Worm (Caenorhabditis elegans) whole organism, L4 larva: ENCODE data around the gene Y61A9LA.4.
"Not testable (repeated sequence)": the region's sequence is repeated elsewhere in the genome, so short reads cannot be mapped to it uniquely, and the experiment has no call there.

ENCODE experiments used
- F10B5.3 ChIP-seq: sonication (generic microtip); optimal IDR thresholded peaks from 2 replicates; lab custom pipeline; 2016; ENCODE audit warnings: mild to moderate bottlenecking, missing genetic modification characterization, missing compliant biosample characterization
- F26F4.8 ChIP-seq: fragments of 200-800 bp; sonication (Bioruptor generic); conservative IDR thresholded peaks from 2 replicates; pipeline ENCODE4 v1.3.6; 2022; ENCODE audit warnings: missing genetic modification characterization, missing compliant biosample characterization
- F44E2.7 ChIP-seq: fragments of 200-800 bp; sonication (Bioruptor generic); IDR thresholded peaks from 2 replicates; pipeline ENCODE4 v2.1.2; 2022; ENCODE audit warnings: missing genetic modification characterization, missing compliant biosample characterization
- F49E8.2 ChIP-seq: sonication (generic microtip); optimal IDR thresholded peaks from 2 replicates; lab custom pipeline; 2016; ENCODE audit warnings: missing compliant biosample characterization, mild to moderate bottlenecking, missing genetic modification characterization, borderline replicate concordance
- Y5F2A.4 ChIP-seq: fragments of 200-800 bp; sonication (Bioruptor generic); optimal IDR thresholded peaks from 2 replicates; lab custom pipeline; 2018; ENCODE audit warnings: mild to moderate bottlenecking, missing genetic modification characterization, missing compliant biosample characterization
- Y75B8A.6 ChIP-seq: fragments of 200-800 bp; sonication (Bioruptor generic); IDR thresholded peaks from 2 replicates; pipeline ENCODE4 v1.3.6; 2022; ENCODE audit warnings: missing genetic modification reagents, missing genetic modification characterization, missing compliant biosample characterization
- aha-1 ChIP-seq: fragments of 150-350 bp; peaks from one replicate; lab custom pipeline; 2014; ENCODE audit warnings: missing biosample characterization, missing genetic modification characterization
- arid-1 ChIP-seq: fragments of 200-800 bp; sonication (Bioruptor generic); conservative IDR thresholded peaks from 2 replicates; pipeline ENCODE4 v1.3.6; 2022; ENCODE audit warnings: missing genetic modification reagents, missing genetic modification characterization, missing compliant biosample characterization
- attf-4 ChIP-seq: sonication (generic microtip); optimal IDR thresholded peaks from 3 replicates; lab custom pipeline; 2017; ENCODE audit warnings: missing biosample characterization, missing genetic modification characterization
- ceh-20 ChIP-seq: fragments of 200-800 bp; sonication (Bioruptor generic); IDR thresholded peaks from 2 replicates; pipeline ENCODE4 v1.3.6; 2022; ENCODE audit warnings: missing genetic modification reagents, missing genetic modification characterization, missing compliant biosample characterization
- ceh-28 ChIP-seq: fragments of 150-350 bp; optimal IDR thresholded peaks from 2 replicates; lab custom pipeline; 2014; ENCODE audit warnings: missing biosample characterization, missing genetic modification reagents, missing genetic modification characterization
- ceh-62 ChIP-seq: sonication (generic microtip); optimal IDR thresholded peaks from 2 replicates; lab custom pipeline; 2017; ENCODE audit warnings: missing biosample characterization, missing genetic modification characterization
- ces-1 ChIP-seq: fragments of 150-350 bp; sonication (generic microtip); optimal IDR thresholded peaks from 4 replicates; lab custom pipeline; 2014; ENCODE audit warnings: missing biosample characterization, missing genetic modification reagents, missing genetic modification characterization
- daf-19 ChIP-seq: fragments of 200-800 bp; sonication (Bioruptor generic); conservative IDR thresholded peaks from 2 replicates; pipeline ENCODE4 v1.3.6; 2022; ENCODE audit warnings: missing genetic modification characterization, missing compliant biosample characterization
- dmd-6 ChIP-seq: fragments of 200-800 bp; sonication (Bioruptor generic); IDR thresholded peaks from 2 replicates; pipeline ENCODE4 v1.3.6; 2022; ENCODE audit warnings: missing genetic modification reagents, missing genetic modification characterization, missing compliant biosample characterization
- fkh-10 ChIP-seq: fragments of 150-350 bp; optimal IDR thresholded peaks from 2 replicates; lab custom pipeline; 2014; ENCODE audit warnings: missing biosample characterization, missing genetic modification reagents, missing genetic modification characterization
- hlh-11 ChIP-seq: fragments of 200-800 bp; sonication (Bioruptor generic); optimal IDR thresholded peaks from 2 replicates; lab custom pipeline; 2018; ENCODE audit warnings: mild to moderate bottlenecking, missing genetic modification characterization, missing compliant biosample characterization
- jun-1 ChIP-seq: fragments of 150-350 bp; optimal IDR thresholded peaks from 2 replicates; lab custom pipeline; 2014; ENCODE audit warnings: missing biosample characterization, missing genetic modification reagents, missing genetic modification characterization
- lin-13 ChIP-seq: fragments of 150-350 bp; optimal IDR thresholded peaks from 2 replicates; lab custom pipeline; 2014; ENCODE audit warnings: missing biosample characterization, missing genetic modification reagents, missing genetic modification characterization
- madf-5 ChIP-seq, 2 experiments: fragments of 200-800 bp; sonication (Bioruptor generic); IDR thresholded peaks; 2 replicates each; pipeline ENCODE4 v1.3.6; 2022; ENCODE audit warnings: missing compliant biosample characterization in 2 of 2, missing genetic modification characterization in 2 of 2
- mxl-3 ChIP-seq: fragments of 200-800 bp; sonication (Bioruptor generic); optimal IDR thresholded peaks from 2 replicates; lab custom pipeline; 2018; ENCODE audit warnings: mild to moderate bottlenecking, missing genetic modification characterization, missing compliant biosample characterization
- nhr-10 ChIP-seq: fragments of 150-350 bp; optimal IDR thresholded peaks from 2 replicates; lab custom pipeline; 2014; ENCODE audit warnings: missing biosample characterization, missing genetic modification characterization
- nhr-102 ChIP-seq: sonication (generic microtip); optimal IDR thresholded peaks from 2 replicates; lab custom pipeline; 2016; ENCODE audit warnings: mild to moderate bottlenecking, missing genetic modification characterization, moderate library complexity, missing compliant biosample characterization
- nhr-11 ChIP-seq: fragments of 150-350 bp; optimal IDR thresholded peaks from 2 replicates; lab custom pipeline; 2014; ENCODE audit warnings: missing biosample characterization, missing genetic modification characterization
- nhr-41 ChIP-seq: fragments of 200-800 bp; sonication (Bioruptor generic); IDR thresholded peaks from 2 replicates; pipeline ENCODE4 v1.3.6; 2022; ENCODE audit warnings: missing genetic modification reagents, missing genetic modification characterization, missing compliant biosample characterization
- nhr-48 ChIP-seq: sonication (generic microtip); optimal IDR thresholded peaks from 2 replicates; lab custom pipeline; 2016; ENCODE audit warnings: mild to moderate bottlenecking, missing genetic modification characterization, missing compliant biosample characterization
- php-3 ChIP-seq: fragments of 200-800 bp; sonication (Bioruptor generic); IDR thresholded peaks from 2 replicates; pipeline ENCODE4 v1.3.6; 2022; ENCODE audit warnings: missing genetic modification reagents, missing genetic modification characterization, missing compliant biosample characterization
- set-16 ChIP-seq: fragments of 200-800 bp; sonication (Bioruptor generic); IDR thresholded peaks from 2 replicates; pipeline ENCODE4 v1.3.6; 2022; ENCODE audit warnings: missing genetic modification reagents, missing genetic modification characterization, missing compliant biosample characterization
- skn-1 ChIP-seq: fragments of 150-350 bp; optimal IDR thresholded peaks from 2 replicates; lab custom pipeline; 2014; ENCODE audit warnings: missing biosample characterization, missing genetic modification characterization
- spr-1 ChIP-seq: sonication (generic microtip); optimal IDR thresholded peaks from 2 replicates; lab custom pipeline; 2016; ENCODE audit warnings: mild to moderate bottlenecking, missing genetic modification characterization, missing compliant biosample characterization
- spr-3 ChIP-seq: fragments of 200-800 bp; sonication (Bioruptor generic); optimal IDR thresholded peaks from 2 replicates; lab custom pipeline; 2018; ENCODE audit warnings: mild to moderate bottlenecking, missing genetic modification characterization, missing compliant biosample characterization
- tag-97 ChIP-seq: fragments of 200-800 bp; sonication (Bioruptor generic); IDR thresholded peaks from 2 replicates; pipeline ENCODE4 v1.3.6; 2022; ENCODE audit warnings: missing genetic modification characterization, missing compliant biosample characterization
- tra-1 ChIP-seq: fragments of 200-800 bp; sonication (Bioruptor generic); IDR thresholded peaks from 2 replicates; pipeline ENCODE4 v1.3.6; 2022; ENCODE audit warnings: missing genetic modification reagents, missing genetic modification characterization, missing compliant biosample characterization
- zfp-2 ChIP-seq: sonication (generic microtip); optimal IDR thresholded peaks from 2 replicates; lab custom pipeline; 2016; ENCODE audit warnings: mild to moderate bottlenecking, missing genetic modification characterization, missing compliant biosample characterization
- zfp-3 ChIP-seq: fragments of 200-800 bp; sonication (Bioruptor generic); conservative IDR thresholded peaks from 2 replicates; pipeline ENCODE4 v1.3.6; 2022; ENCODE audit warnings: missing genetic modification reagents, missing genetic modification characterization, missing compliant biosample characterization
- zip-11 ChIP-seq: fragments of 200-800 bp; sonication (Bioruptor generic); IDR thresholded peaks from 2 replicates; pipeline ENCODE4 v1.3.6; 2022; ENCODE audit warnings: missing genetic modification characterization, missing compliant biosample characterization
- ztf-7 ChIP-seq: fragments of 150-350 bp; optimal IDR thresholded peaks from 2 replicates; lab custom pipeline; 2014; ENCODE audit warnings: missing biosample characterization, missing genetic modification characterization

The Y61A9LA.4 gene

DNA sequence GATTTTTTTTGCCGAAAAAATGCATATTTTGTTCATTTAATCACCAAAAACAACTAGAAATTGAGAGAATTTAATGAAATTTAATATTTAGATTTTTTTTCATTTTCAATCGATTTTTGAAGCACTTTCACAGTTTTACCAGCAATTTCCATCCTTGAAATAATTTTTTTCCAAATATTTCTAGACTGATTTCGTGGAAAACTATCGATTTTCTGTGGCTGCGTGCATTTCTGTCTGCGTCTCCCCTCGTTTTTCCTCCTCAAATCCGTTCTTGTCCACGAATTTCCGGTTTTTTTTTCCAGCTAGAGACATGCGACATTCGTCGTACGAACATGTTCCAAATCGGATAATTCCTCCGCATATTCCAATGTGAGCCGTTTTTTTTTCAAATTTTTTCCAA is 10.3 kb downstream of the Y61A9LA.4 start, which contains the start of gene Y61A9LA.3:
TSS of gene Y61A9LA.3 (plus strand) at position 301 of the 400 bp plus-strand sequence.
- TF ChIP-seq F26F4.8 (GFP tag; lab: Robert Waterston, UW): no peak
- TF ChIP-seq ceh-62: no peak
- no peak for TF ChIP-seq zfp-3 (GFP tag; lab: Robert Waterston, UW)
- TF ChIP-seq nhr-102: no peak
- no peak for TF ChIP-seq jun-1
- no peak for TF ChIP-seq Y75B8A.6
- TF ChIP-seq hlh-11: no peak
- no peak for TF ChIP-seq zip-11 (GFP tag; lab: Robert Waterston, UW)
- TF ChIP-seq attf-4: no peak
- TF ChIP-seq F49E8.2 (tag; lab: Kevin White, UChicago): no peak
- TF ChIP-seq tag-97 (GFP tag; lab: Robert Waterston, UW): no peak

DNA sequence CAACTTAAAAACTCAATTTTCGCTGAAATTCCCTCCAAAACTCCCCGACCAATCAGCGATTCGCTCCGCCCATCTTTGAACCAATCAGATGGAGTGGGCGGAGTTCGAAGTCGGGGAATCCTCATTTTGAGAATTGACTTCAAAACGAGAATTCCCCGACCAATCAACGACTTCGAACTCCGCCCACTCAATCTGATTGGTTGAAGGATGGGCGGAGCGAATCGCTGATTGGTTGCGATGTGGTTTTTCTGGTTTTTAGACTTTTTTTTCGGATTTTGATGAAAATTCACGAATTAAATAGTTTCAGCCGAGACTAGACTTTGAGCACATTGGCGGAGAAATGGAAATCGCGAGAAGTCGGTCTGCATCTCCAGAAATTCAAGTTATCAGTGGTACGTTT is 11.5 kb downstream of the Y61A9LA.4 start:
- TF ChIP-seq fkh-10 (GFP tag; lab: Kevin White, UChicago) (no peak), Y5F2A.4 (GFP tag; lab: Kevin White, UChicago) (no peak), zfp-2 (tag; lab: Kevin White, UChicago) (no peak), dmd-6 (GFP tag; lab: Robert Waterston, UW) (no peak), tra-1 (GFP tag; lab: Robert Waterston, UW) (no peak), aha-1 (tag; lab: Kevin White, UChicago) (no peak), php-3 (GFP tag; lab: Robert Waterston, UW) (no peak), nhr-10 (tag; lab: Kevin White, UChicago) (no peak), madf-5 (GFP tag; IDR thresholded peaks at IDR 0.05; lab: Robert Waterston, UW) (no peak), mxl-3 (GFP tag; lab: Kevin White, UChicago) (no peak), nhr-11 (no peak), nhr-48 (no peak), ztf-7 (tag; lab: Kevin White, UChicago) (no peak), tag-97 (GFP tag; lab: Robert Waterston, UW) (no peak), F44E2.7 (GFP tag; lab: Robert Waterston, UW) (no peak), attf-4 (no peak), nhr-41 (GFP tag; lab: Robert Waterston, UW) (no peak), ces-1 (GFP tag; lab: Kevin White, UChicago) (no peak), daf-19 (GFP tag; lab: Robert Waterston, UW) (no peak), lin-13 (GFP tag; lab: Kevin White, UChicago) (no peak)

DNA sequence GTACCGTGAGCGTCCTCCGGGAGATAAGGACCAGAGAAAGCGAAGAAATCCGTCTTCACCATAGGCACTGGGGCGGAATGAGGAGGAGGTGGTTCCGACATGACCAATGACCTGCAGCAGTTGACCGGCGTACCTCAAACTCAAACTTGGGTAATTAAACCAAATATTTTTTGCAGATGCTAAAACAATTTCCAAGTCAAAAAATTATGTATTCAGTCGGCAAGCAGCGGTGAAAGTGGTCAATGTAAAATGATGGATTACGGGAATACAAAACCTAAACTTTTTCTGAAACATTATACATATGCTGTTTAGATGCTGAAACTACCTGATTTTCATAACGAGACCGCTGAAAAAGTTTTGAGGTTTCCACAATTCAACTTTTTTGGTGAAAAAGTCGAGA is 13.3 kb downstream of the Y61A9LA.4 start, which contains the start of gene hpo-39:
TSS of gene hpo-39 (minus strand) at position 101 of the 400 bp plus-strand sequence.
- not testable (repeated sequence) for TF ChIP-seq ceh-28 (tag; lab: Kevin White, UChicago); ceh-20 (GFP tag; lab: Robert Waterston, UW); ces-1 (GFP tag; lab: Kevin White, UChicago)

DNA sequence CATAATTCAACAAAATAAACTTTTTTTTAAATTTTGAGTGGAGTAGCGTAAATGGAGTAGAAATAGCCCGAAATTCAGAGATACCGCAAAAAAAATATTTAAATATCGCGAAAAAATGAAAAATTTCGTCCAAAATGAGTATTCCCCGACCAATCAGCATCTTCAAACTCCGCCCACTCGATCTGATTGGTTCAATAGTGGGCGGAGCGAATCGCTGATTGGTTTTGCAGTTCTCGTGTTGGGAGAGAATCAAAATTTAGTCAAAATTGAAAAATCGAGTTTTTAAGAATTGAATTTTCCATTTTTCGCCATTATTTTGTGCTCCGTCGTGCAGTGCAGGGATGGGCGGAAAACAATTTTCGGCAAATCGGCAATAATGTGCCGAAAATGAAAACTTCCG is 14.9 kb downstream of the Y61A9LA.4 start:
- TF ChIP-seq spr-1 (tag; lab: Kevin White, UChicago) (no peak), arid-1 (GFP tag; lab: Robert Waterston, UW) (no peak), lin-13 (GFP tag; lab: Kevin White, UChicago) (no peak), set-16 (GFP tag; lab: Robert Waterston, UW) (no peak), F10B5.3 (tag; lab: Kevin White, UChicago) (no peak), skn-1 (tag; lab: Kevin White, UChicago) (no peak), spr-3 (no peak)
